Fruit fly (Drosophila melanogaster) whole organism, embryonic: ENCODE data around the gene CG34432.

ENCODE experiments used
- Awh ChIP-seq: fragments of 200-800 bp; sonication (Bioruptor generic); IDR thresholded peaks from 2 replicates; pipeline ENCODE4, ENCODE4 v1.3.6; 2022; ENCODE audit warnings: missing biosample characterization, missing genetic modification characterization
- B-H2 ChIP-seq: fragments of 200-800 bp; sonication (Bioruptor generic); optimal IDR thresholded peaks from 2 replicates; lab custom pipeline; 2018; ENCODE audit warnings: missing biosample characterization, mild to moderate bottlenecking, missing genetic modification characterization
- CG10267 ChIP-seq: fragments of 200-800 bp; sonication (Bioruptor generic); optimal IDR thresholded peaks from 2 replicates; lab custom pipeline; 2018; ENCODE audit warnings: missing biosample characterization, mild to moderate bottlenecking, missing genetic modification characterization, moderate library complexity
- CG10979 ChIP-seq: fragments of 200-800 bp; sonication (Bioruptor generic); optimal IDR thresholded peaks from 2 replicates; lab custom pipeline; 2018; ENCODE audit warnings: missing biosample characterization, mild to moderate bottlenecking, missing genetic modification characterization, moderate library complexity
- CG11085 ChIP-seq: fragments of 200-800 bp; sonication (Bioruptor generic); IDR thresholded peaks from 2 replicates; pipeline ENCODE4 v1.3.6; 2022; ENCODE audit warnings: missing biosample characterization, missing genetic modification characterization
- CG12071 ChIP-seq: fragments of 200-800 bp; sonication (Bioruptor generic); optimal IDR thresholded peaks from 3 replicates; lab custom pipeline; 2018; ENCODE audit warnings: missing biosample characterization, mild to moderate bottlenecking, missing genetic modification characterization
- CG12104 ChIP-seq: fragments of 200-800 bp; sonication (Bioruptor generic); optimal IDR thresholded peaks from 3 replicates; lab custom pipeline; 2016; ENCODE audit warnings: missing biosample characterization, missing genetic modification characterization
- CG15514 ChIP-seq: fragments of 200-800 bp; sonication (Bioruptor generic); optimal IDR thresholded peaks from 3 replicates; lab custom pipeline; 2017; ENCODE audit warnings: missing biosample characterization, missing genetic modification characterization, mild to moderate bottlenecking, moderate library complexity, missing genetic modification reagents
- CG16779 ChIP-seq: fragments of 200-800 bp; sonication (Bioruptor generic); IDR thresholded peaks from 2 replicates; pipeline ENCODE4 v1.3.6; 2022; ENCODE audit warnings: missing biosample characterization, missing genetic modification characterization
- CG17359 ChIP-seq: fragments of 200-800 bp; sonication (Bioruptor generic); optimal IDR thresholded peaks from 3 replicates; lab custom pipeline; 2018; ENCODE audit warnings: missing biosample characterization, mild to moderate bottlenecking, missing genetic modification characterization, moderate library complexity
- CG18476 ChIP-seq: fragments of 200-800 bp; sonication (Bioruptor generic); optimal IDR thresholded peaks from 2 replicates; lab custom pipeline; 2016; ENCODE audit warnings: missing biosample characterization, mild to moderate bottlenecking, missing genetic modification characterization
- CG2875 ChIP-seq: fragments of 200-800 bp; sonication (Bioruptor generic); optimal IDR thresholded peaks from 2 replicates; lab custom pipeline; 2017; ENCODE audit warnings: missing biosample characterization, mild to moderate bottlenecking, missing genetic modification characterization, missing genetic modification reagents
- CG3838 ChIP-seq: fragments of 200-800 bp; sonication (Bioruptor generic); optimal IDR thresholded peaks from 3 replicates; lab custom pipeline; 2016; ENCODE audit warnings: missing biosample characterization, missing genetic modification characterization
- CG43689 ChIP-seq: fragments of 200-800 bp; sonication (Bioruptor generic); IDR thresholded peaks from 2 replicates; pipeline ENCODE4 v1.3.6; 2022; ENCODE audit warnings: missing biosample characterization, missing genetic modification characterization
- CG4854 ChIP-seq: fragments of 200-800 bp; sonication (Bioruptor generic); optimal IDR thresholded peaks from 2 replicates; lab custom pipeline; 2016; ENCODE audit warnings: missing biosample characterization, missing genetic modification characterization, inconsistent platforms
- CG5953 ChIP-seq: fragments of 200-800 bp; sonication (Bioruptor generic); IDR thresholded peaks from 2 replicates; pipeline ENCODE4 v1.3.6; 2022; ENCODE audit warnings: missing biosample characterization, missing genetic modification characterization
- CG6272 ChIP-seq: fragments of 200-800 bp; sonication (Bioruptor generic); IDR thresholded peaks from 2 replicates; pipeline ENCODE4 v1.3.6; 2022; ENCODE audit warnings: missing biosample characterization, missing genetic modification characterization
- CG8281 ChIP-seq: fragments of 200-800 bp; sonication (Bioruptor generic); optimal IDR thresholded peaks from 2 replicates; lab custom pipeline; 2018; ENCODE audit warnings: missing biosample characterization, mild to moderate bottlenecking, missing genetic modification characterization, moderate library complexity
- CG9797 ChIP-seq: fragments of 200-800 bp; sonication (Bioruptor generic); optimal IDR thresholded peaks from 3 replicates; lab custom pipeline; 2018; ENCODE audit warnings: missing biosample characterization, mild to moderate bottlenecking, missing genetic modification characterization
- CoRest ChIP-seq: fragments of 200-800 bp; sonication (Bioruptor generic); optimal IDR thresholded peaks from 3 replicates; lab custom pipeline; 2018; ENCODE audit warnings: missing biosample characterization, mild to moderate bottlenecking, missing genetic modification characterization, moderate library complexity
- D19B ChIP-seq: fragments of 200-800 bp; sonication (Bioruptor generic); optimal IDR thresholded peaks from 2 replicates; lab custom pipeline; 2017; ENCODE audit warnings: missing biosample characterization, mild to moderate bottlenecking, missing genetic modification characterization
- Deaf1 ChIP-seq: fragments of 200-800 bp; optimal IDR thresholded peaks from 3 replicates; lab custom pipeline; 2019; ENCODE audit warnings: missing biosample characterization, mild to moderate bottlenecking, missing genetic modification characterization, moderate library complexity
- Dll ChIP-seq: fragments of 200-800 bp; sonication (Bioruptor generic); IDR thresholded peaks from 4 replicates; pipeline ENCODE4 v1.3.6; 2022; ENCODE audit warnings: missing biosample characterization, missing genetic modification characterization; ENCODE audit not compliant: partially characterized antibody
- Dp ChIP-seq: fragments of 200-800 bp; sonication (Bioruptor generic); optimal IDR thresholded peaks from 2 replicates; lab custom pipeline; 2018; ENCODE audit warnings: missing biosample characterization, mild to moderate bottlenecking, missing genetic modification characterization, moderate library complexity
- H15 ChIP-seq: fragments of 200-800 bp; sonication (Bioruptor generic); IDR thresholded peaks from 3 replicates; pipeline ENCODE4 v1.3.6; 2022; ENCODE audit warnings: missing biosample characterization, missing genetic modification characterization
- HLH4C ChIP-seq: fragments of 200-800 bp; sonication (Bioruptor generic); IDR thresholded peaks from 3 replicates; pipeline ENCODE4 v1.3.6; 2022; ENCODE audit warnings: missing biosample characterization, missing genetic modification characterization; ENCODE audit not compliant: partially characterized antibody
- Hmx ChIP-seq: fragments of 200-800 bp; sonication (Bioruptor generic); optimal IDR thresholded peaks from 2 replicates; lab custom pipeline; 2016; ENCODE audit warnings: missing biosample characterization, missing genetic modification characterization
- Lhr ChIP-seq: fragments of 200-800 bp; sonication (Bioruptor generic); optimal IDR thresholded peaks from 3 replicates; lab custom pipeline; 2017; ENCODE audit warnings: mild to moderate bottlenecking, missing biosample characterization, missing genetic modification reagents, missing genetic modification characterization
- Lim3 ChIP-seq: fragments of 200-800 bp; sonication (Bioruptor generic); IDR thresholded peaks from 2 replicates; pipeline ENCODE4 v1.3.6; 2022; ENCODE audit warnings: missing biosample characterization, missing genetic modification characterization
- Meics ChIP-seq: fragments of 200-800 bp; sonication (Bioruptor generic); optimal IDR thresholded peaks from 2 replicates; lab custom pipeline; 2017; ENCODE audit warnings: missing biosample characterization, mild to moderate bottlenecking, missing genetic modification characterization
- Myb ChIP-seq: fragments of 200-800 bp; sonication (Bioruptor generic); optimal IDR thresholded peaks from 2 replicates; lab custom pipeline; 2016; ENCODE audit warnings: missing biosample characterization, missing genetic modification characterization
- NfI ChIP-seq: fragments of 200-800 bp; sonication (Bioruptor generic); optimal IDR thresholded peaks from 3 replicates; lab custom pipeline; 2018; ENCODE audit warnings: missing biosample characterization, mild to moderate bottlenecking, missing genetic modification characterization, moderate library complexity
- Opbp ChIP-seq: fragments of 200-800 bp; sonication (Bioruptor generic); IDR thresholded peaks from 3 replicates; pipeline ENCODE4 v1.3.6; 2022; ENCODE audit warnings: missing biosample characterization, missing genetic modification characterization; ENCODE audit not compliant: partially characterized antibody
- Sox100B ChIP-seq: fragments of 200-800 bp; sonication (Bioruptor generic); optimal IDR thresholded peaks from 3 replicates; lab custom pipeline; 2018; ENCODE audit warnings: missing biosample characterization, mild to moderate bottlenecking, missing genetic modification characterization
- Stat92E ChIP-seq, 3 experiments: fragments of >200 bp in 2 of 3; fragments of 200-800 bp in 1 of 3; sonication (Bioruptor generic) in 1 of 3; optimal IDR thresholded peaks; 2 replicates each; lab custom pipeline; 2017 to 2019; ENCODE audit warnings: missing biosample characterization in 3 of 3, missing genetic modification characterization in 3 of 3, mild to moderate bottlenecking in 1 of 3, moderate library complexity in 1 of 3
- cad ChIP-seq: fragments of >200 bp; optimal IDR thresholded peaks from 2 replicates; lab custom pipeline; 2017; ENCODE audit warnings: missing biosample characterization, missing genetic modification characterization
- ems ChIP-seq: fragments of 200-800 bp; sonication (Bioruptor generic); optimal IDR thresholded peaks from 3 replicates; lab custom pipeline; 2016; ENCODE audit warnings: missing biosample characterization, missing genetic modification characterization
- esg ChIP-seq: fragments of 200-800 bp; sonication (Bioruptor generic); conservative IDR thresholded peaks from 2 replicates; pipeline ENCODE4 v1.3.6; 2022; ENCODE audit warnings: missing biosample characterization, missing genetic modification characterization
- gt ChIP-seq: fragments of 200-800 bp; sonication (Bioruptor generic); IDR thresholded peaks from 2 replicates; pipeline ENCODE4 v1.3.6; 2022; ENCODE audit warnings: missing biosample characterization, missing genetic modification characterization
- h ChIP-seq: fragments of >200 bp; optimal IDR thresholded peaks from 2 replicates; lab custom pipeline; 2017
- kay ChIP-seq: fragments of 200-800 bp; sonication (Bioruptor generic); optimal IDR thresholded peaks from 2 replicates; lab custom pipeline; 2016; ENCODE audit warnings: missing biosample characterization, missing genetic modification characterization
- lola ChIP-seq, 3 experiments: fragments of >200 bp in 2 of 3; fragments of 200-800 bp in 1 of 3; sonication (Bioruptor generic) in 1 of 3; optimal IDR thresholded peaks; 2 replicates each; lab custom pipeline; 2017 to 2019; ENCODE audit warnings: missing biosample characterization in 3 of 3, missing genetic modification characterization in 3 of 3, mild to moderate bottlenecking in 1 of 3, moderate library complexity in 1 of 3
- nmo ChIP-seq: fragments of 200-800 bp; sonication (Bioruptor generic); optimal IDR thresholded peaks from 2 replicates; lab custom pipeline; 2018; ENCODE audit warnings: missing biosample characterization, mild to moderate bottlenecking, missing genetic modification characterization, moderate library complexity
- ranshi ChIP-seq: fragments of 200-800 bp; sonication (Bioruptor generic); IDR thresholded peaks from 2 replicates; pipeline ENCODE4 v1.3.6; 2022; ENCODE audit warnings: missing biosample characterization, missing genetic modification characterization
- sna ChIP-seq: fragments of 200-800 bp; sonication (Bioruptor generic); IDR thresholded peaks from 2 replicates; pipeline ENCODE4 v1.3.6; 2022; ENCODE audit warnings: missing biosample characterization, missing genetic modification characterization; ENCODE audit not compliant: partially characterized antibody
- sob ChIP-seq: fragments of 200-800 bp; sonication (Bioruptor generic); IDR thresholded peaks from 2 replicates; pipeline ENCODE4 v1.3.6; 2022; ENCODE audit warnings: missing biosample characterization, missing genetic modification characterization
- unc-4 ChIP-seq: fragments of 200-800 bp; sonication (Bioruptor generic); IDR thresholded peaks from 2 replicates; pipeline ENCODE4 v1.3.6; 2022; ENCODE audit warnings: missing biosample characterization, missing genetic modification characterization; ENCODE audit not compliant: partially characterized antibody
- zfh2 ChIP-seq: fragments of 200-800 bp; sonication (Bioruptor generic); optimal IDR thresholded peaks from 2 replicates; lab custom pipeline; 2016; ENCODE audit warnings: missing biosample characterization, missing genetic modification characterization

CG34432 gene

dm6 chr3R:30601440-30602256, 47.3 kb upstream of the CG34432 start, which contains the start of the genes CG2246 and CG31021 (continued):
- TF ChIP-seq Opbp: peak; percentile 78
- peak in 1 of 3 experiments; percentile 94 for TF ChIP-seq Stat92E (GFP tag; optimal IDR thresholded peaks at IDR 0.05; lab: Kevin White, UChicago)
- TF ChIP-seq ems: peak; percentile 29
- TF ChIP-seq Lhr: peak; percentile 98
- 0 out of 2 replicates have a peak, but pooled peaks have one; percentile 28 for TF ChIP-seq Awh
- TF ChIP-seq nmo (GFP tag; lab: Kevin White, UChicago): peak; percentile 64
- TF ChIP-seq H15: no peak
- peak; percentile 19 for TF ChIP-seq CG17359 (tag; lab: Kevin White, UChicago)
- peak; percentile 27 for TF ChIP-seq kay
- TF ChIP-seq Dll (GFP tag; lab: Robert Waterston, UW): peak; percentile 87
- peak; percentile 78 for TF ChIP-seq zfh2 (GFP tag; lab: Kevin White, UChicago)
- TF ChIP-seq sna (GFP tag; lab: Robert Waterston, UW): peak; percentile 80
- TF ChIP-seq CG43689 (GFP tag; lab: Robert Waterston, UW): no peak
- TF ChIP-seq CG6272 (GFP tag; lab: Robert Waterston, UW): peak; percentile 64
- no peak for TF ChIP-seq CG8281 (tag; lab: Kevin White, UChicago)
- TF ChIP-seq cad (GFP tag; lab: Kevin White, UChicago): no peak
- peak; percentile 32 for TF ChIP-seq Sox100B (GFP tag; lab: Kevin White, UChicago)
- TF ChIP-seq Hmx (GFP tag; lab: Kevin White, UChicago): no peak
- TF ChIP-seq CG10979 (tag; lab: Kevin White, UChicago): peak; percentile 25
- TF ChIP-seq Dp: peak; percentile 36
- TF ChIP-seq Myb (GFP tag; lab: Kevin White, UChicago): peak; percentile 59
- TF ChIP-seq Deaf1 (tag; lab: Kevin White, UChicago): peak; percentile 11
- peak; percentile 72 for TF ChIP-seq sob (GFP tag; lab: Robert Waterston, UW)
- peak in 1 of 3 experiments; percentile 52 for TF ChIP-seq lola (GFP tag; optimal IDR thresholded peaks at IDR 0.05; lab: Kevin White, UChicago)
- TF ChIP-seq gt (GFP tag; lab: Robert Waterston, UW): no peak
- TF ChIP-seq B-H2 (GFP tag; lab: Kevin White, UChicago): peak; percentile 50
- peak; percentile 6 for TF ChIP-seq Meics
- no peak for TF ChIP-seq h (lab: Kevin White, UChicago)
- TF ChIP-seq NfI (GFP tag; lab: Kevin White, UChicago): no peak
- no peak for TF ChIP-seq CG16779 (GFP tag; lab: Robert Waterston, UW)
- TF ChIP-seq CG12071 (GFP tag; lab: Kevin White, UChicago): no peak
- no peak for TF ChIP-seq D19B
- TF ChIP-seq CG9797 (GFP tag; lab: Kevin White, UChicago): peak; percentile 30
- no peak for TF ChIP-seq esg (GFP tag; lab: Robert Waterston, UW)
- TF ChIP-seq CG10267: peak; percentile 53
- TF ChIP-seq CG4854: peak; percentile 27
- no peak for TF ChIP-seq CG2875 (GFP tag; lab: Kevin White, UChicago)
- TF ChIP-seq CG11085 (GFP tag; lab: Robert Waterston, UW): peak; percentile 66
- TF ChIP-seq CG5953: no peak
- TF ChIP-seq HLH4C (GFP tag; lab: Robert Waterston, UW): peak; percentile 71
- TF ChIP-seq CG12104 (GFP tag; lab: Kevin White, UChicago): peak; percentile 16
- peak; percentile 70 for TF ChIP-seq CoRest (tag; lab: Kevin White, UChicago)
- peak; percentile 77 for TF ChIP-seq unc-4 (GFP tag; lab: Robert Waterston, UW)
- peak; percentile 2 for TF ChIP-seq CG18476 (GFP tag; lab: Kevin White, UChicago)
- peak; percentile 62 for TF ChIP-seq CG15514
- TF ChIP-seq Lim3 (GFP tag; lab: Robert Waterston, UW): no peak
- peak; percentile 88 for TF ChIP-seq CG3838
- peak; percentile 25 for TF ChIP-seq ranshi (GFP tag; lab: Robert Waterston, UW)
